Fruit fly (Drosophila melanogaster) whole organism: Measurements from ENCODE around the gene CG15537.

Source experiments
- CG8478 ChIP-seq: fragments of >200 bp; optimal IDR thresholded peaks from 2 replicates; lab custom pipeline; 2018; ENCODE audit warnings: inconsistent platforms
- EcR ChIP-seq, 2 experiments: fragments of >200 bp; optimal IDR thresholded peaks; 2 replicates each; lab custom pipeline; 2017; ENCODE audit warnings: missing biosample characterization in 2 of 2, missing genetic modification characterization in 2 of 2, missing genetic modification reagents in 2 of 2
- pan ChIP-seq: fragments of >200 bp; optimal IDR thresholded peaks from 2 replicates; lab custom pipeline; 2017
- usp ChIP-seq: fragments of >200 bp; optimal IDR thresholded peaks from 2 replicates; lab custom pipeline; 2017; ENCODE audit warnings: missing biosample characterization, missing genetic modification characterization, mixed read lengths

DNA sequence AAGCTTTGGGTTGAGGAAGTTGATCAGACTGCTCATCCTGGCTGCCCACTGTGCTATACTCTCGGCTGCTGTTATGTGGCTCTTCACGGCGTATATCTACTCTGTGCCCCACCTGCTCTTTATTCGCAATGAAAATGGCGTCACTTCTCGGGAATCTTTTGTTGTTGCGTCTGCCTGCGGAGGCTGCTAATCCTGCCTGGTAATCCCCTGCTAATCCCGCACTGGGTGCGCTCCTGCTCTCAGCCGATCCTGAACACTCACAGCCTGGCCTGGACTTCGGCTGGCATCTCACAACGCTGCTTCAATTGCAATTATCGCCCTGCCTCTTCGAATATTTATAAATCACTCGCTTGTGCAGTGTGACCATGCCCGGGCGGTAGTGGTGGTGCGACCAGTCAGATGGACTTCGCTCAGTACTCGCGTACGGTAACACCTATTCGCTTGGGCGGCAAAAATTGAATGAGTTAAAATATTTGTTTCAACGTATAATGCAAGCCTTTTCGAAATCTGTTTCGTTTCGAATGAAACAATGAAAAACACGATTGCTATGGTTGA, 15.5 kb downstream of the CG15537 start, which contains the start of gene CG2218:
- TF ChIP-seq EcR (GFP tag; optimal IDR thresholded peaks at IDR 0.05; lab: Kevin White, UChicago): no peak
- no peak for TF ChIP-seq pan (lab: Kevin White, UChicago)
- no peak for TF ChIP-seq usp (GFP tag; lab: Kevin White, UChicago)
- TF ChIP-seq CG8478 (lab: Kevin White, UChicago): no peak
